Fruit fly (Drosophila melanogaster) whole organism, adult: ENCODE measurements around the gene CG4631.

Source experiments
- Clk ChIP-seq: fragments of 200-800 bp; sonication (Bioruptor generic); optimal IDR thresholded peaks from 2 replicates; lab custom pipeline; 2017; ENCODE audit warnings: missing biosample characterization, missing genetic modification characterization
- Hr96 ChIP-seq: fragments of 200-800 bp; sonication (Bioruptor generic); optimal IDR thresholded peaks from 2 replicates; lab custom pipeline; 2016; ENCODE audit warnings: missing biosample characterization, missing genetic modification characterization
- pad ChIP-seq: fragments of 200-800 bp; sonication (Bioruptor generic); optimal IDR thresholded peaks from 3 replicates; lab custom pipeline; 2017; ENCODE audit warnings: missing biosample characterization, missing genetic modification characterization, mild to moderate bottlenecking, moderate library complexity, missing genetic modification reagents
- tj ChIP-seq: fragments of 200-800 bp; sonication (Bioruptor generic); optimal IDR thresholded peaks from 3 replicates; lab custom pipeline; 2017; ENCODE audit warnings: missing biosample characterization, mild to moderate bottlenecking, missing genetic modification characterization, moderate library complexity
- toe ChIP-seq: fragments of 200-800 bp; sonication (Bioruptor generic); optimal IDR thresholded peaks from 2 replicates; lab custom pipeline; 2016; ENCODE audit warnings: missing biosample characterization, missing genetic modification characterization

- TF ChIP-seq toe (GFP tag; lab: Kevin White, UChicago) (no peak), Hr96 (GFP tag; lab: Kevin White, UChicago) (no peak), tj (GFP tag; lab: Kevin White, UChicago) (no peak), pad (GFP tag; lab: Kevin White, UChicago) (no peak), Clk (GFP tag; lab: Kevin White, UChicago) (no peak)
These were observed 44.8 kb upstream of the CG4631 start for dm6 chr2L:16562379-16562778.
